Worm (Caenorhabditis elegans) whole organism, young adult: Measurements from ENCODE around the gene Y37D8A.2.

Experiments used
- F37B4.10 ChIP-seq: fragments of 200-800 bp; sonication (Bioruptor generic); IDR thresholded peaks from 2 replicates; pipeline ENCODE4 v1.3.6; 2022; ENCODE audit warnings: missing genetic modification characterization, missing compliant biosample characterization
- atf-7 ChIP-seq: sonication (generic microtip); optimal IDR thresholded peaks from 2 replicates; lab custom pipeline; 2017; ENCODE audit warnings: mild to moderate bottlenecking, missing genetic modification characterization, missing compliant biosample characterization
- die-1 ChIP-seq: sonication (generic microtip); optimal IDR thresholded peaks from 2 replicates; lab custom pipeline; 2016; ENCODE audit warnings: missing genotype, mild to moderate bottlenecking, missing genetic modification characterization, missing compliant biosample characterization
- efl-1 ChIP-seq: fragments of 150-350 bp; optimal IDR thresholded peaks from 2 replicates; lab custom pipeline; 2014; ENCODE audit warnings: missing biosample characterization, missing genetic modification reagents, missing genetic modification characterization
- lsy-27 ChIP-seq: sonication (generic microtip); optimal IDR thresholded peaks from 2 replicates; lab custom pipeline; 2017; ENCODE audit warnings: missing genetic modification characterization, mild to moderate bottlenecking, missing compliant biosample characterization, antibody characterized with exemption, missing genotype, borderline replicate concordance; ENCODE audit not compliant: insufficient read depth
- pha-4 ChIP-seq: fragments of 150-350 bp; sonication (generic microtip); optimal IDR thresholded peaks from 2 replicates; lab custom pipeline; 2014; ENCODE audit warnings: missing biosample characterization, missing genetic modification reagents, missing genetic modification characterization

- TF ChIP-seq lsy-27 (tag; lab: Kevin White, UChicago) = no peak
- no peak for TF ChIP-seq F37B4.10
- TF ChIP-seq pha-4 (tag; lab: Kevin White, UChicago) = no peak
- no peak for TF ChIP-seq die-1 (tag; lab: Kevin White, UChicago)
- no peak for TF ChIP-seq atf-7 (tag; lab: Kevin White, UChicago)
- TF ChIP-seq efl-1 = no peak
Observed at ce11 chrIII:12800529-12800928, 19.5 kb upstream of the Y37D8A.2 start.
